Worm (Caenorhabditis elegans) whole organism, L1 larva: Measurements from ENCODE around the gene R52.6.

ENCODE experiments used
- ceh-63 ChIP-seq: fragments of 200-800 bp; sonication (Bioruptor generic); optimal IDR thresholded peaks from 2 replicates; lab custom pipeline; 2018; ENCODE audit warnings: mild to moderate bottlenecking, missing genetic modification characterization, missing compliant biosample characterization
- egl-27 ChIP-seq, 2 experiments: fragments of 150-350 bp in 1 of 2; sonication (generic microtip); optimal IDR thresholded peaks; 3 replicates each; lab custom pipeline; 2017 to 2018; ENCODE audit warnings: missing biosample characterization in 2 of 2, missing genetic modification characterization in 2 of 2, missing genetic modification reagents in 2 of 2
- elt-3 ChIP-seq, 6 experiments: fragments of 150-350 bp in 1 of 6; sonication (generic microtip); optimal IDR thresholded peaks; 2 replicates each; lab custom pipeline; 2017 to 2018; ENCODE audit warnings: missing biosample characterization in 6 of 6, missing genetic modification characterization in 6 of 6, inconsistent platforms in 1 of 6
- lin-35 ChIP-seq, 2 experiments: fragments of 150-350 bp; optimal IDR thresholded peaks; 2 replicates each; lab custom pipeline; 2014; ENCODE audit warnings: missing biosample characterization in 2 of 2, missing genetic modification characterization in 2 of 2, missing genetic modification reagents in 2 of 2
- lin-39 ChIP-seq: fragments of 150-350 bp; optimal IDR thresholded peaks from 2 replicates; lab custom pipeline; 2014; ENCODE audit warnings: missing biosample characterization, missing genetic modification reagents, missing genetic modification characterization
- sox-4 ChIP-seq: sonication (generic microtip); optimal IDR thresholded peaks from 2 replicates; lab custom pipeline; 2016; ENCODE audit warnings: missing genetic modification characterization, missing compliant biosample characterization
- unc-86 ChIP-seq: sonication (generic microtip); optimal IDR thresholded peaks from 2 replicates; lab custom pipeline; 2016; ENCODE audit warnings: missing genetic modification characterization, missing compliant biosample characterization
- ztf-11 ChIP-seq, 2 experiments: sonication (generic microtip); optimal IDR thresholded peaks; 2 replicates each; lab custom pipeline; 2016 to 2017; ENCODE audit warnings: missing genetic modification characterization in 2 of 2, missing biosample characterization in 1 of 2, missing compliant biosample characterization in 1 of 2

ce11 chrII:2135604-2136003 is 22.8 kb upstream of the R52.6 start, which contains the start of gene hpo-7:
- TF ChIP-seq lin-39 (tag; lab: Kevin White, UChicago) (no peak), egl-27 (tag; optimal IDR thresholded peaks at IDR 0.05; lab: Kevin White, UChicago) (no peak), elt-3 (tag; optimal IDR thresholded peaks at IDR 0.05; lab: Kevin White, UChicago) (no peak), ceh-63 (GFP tag; lab: Kevin White, UChicago) (no peak), lin-35 (GFP tag; optimal IDR thresholded peaks at IDR 0.05; lab: Kevin White, UChicago) (no peak), ztf-11 (tag; optimal IDR thresholded peaks at IDR 0.05; lab: Kevin White, UChicago) (no peak), sox-4 (tag; lab: Kevin White, UChicago) (no peak), unc-86 (tag; lab: Kevin White, UChicago) (no peak)
